Worm (Caenorhabditis elegans) whole organism, L4 larva: ENCODE measurements around the gene R10E12.2.

Experiments used
- F26F4.8 ChIP-seq: fragments of 200-800 bp; sonication (Bioruptor generic); conservative IDR thresholded peaks from 2 replicates; pipeline ENCODE4 v1.3.6; 2022; ENCODE audit warnings: missing genetic modification characterization, missing compliant biosample characterization
- T20F7.1 ChIP-seq: fragments of 200-800 bp; sonication (Bioruptor generic); optimal IDR thresholded peaks from 2 replicates; lab custom pipeline; 2018; ENCODE audit warnings: mild to moderate bottlenecking, missing genetic modification characterization, missing compliant biosample characterization
- ZK337.2 ChIP-seq: fragments of 200-800 bp; sonication (Bioruptor generic); IDR thresholded peaks from 2 replicates; pipeline ENCODE4 v1.3.6; 2022; ENCODE audit warnings: missing genetic modification reagents, missing genetic modification characterization, missing compliant biosample characterization
- aha-1 ChIP-seq: fragments of 150-350 bp; peaks from one replicate; lab custom pipeline; 2014; ENCODE audit warnings: missing biosample characterization, missing genetic modification characterization
- ceh-32 ChIP-seq: sonication (generic microtip); optimal IDR thresholded peaks from 2 replicates; lab custom pipeline; 2016; ENCODE audit warnings: mild to moderate bottlenecking, missing genetic modification characterization, missing compliant biosample characterization; ENCODE audit not compliant: poor library complexity
- ctbp-1 ChIP-seq: fragments of 200-800 bp; sonication (Bioruptor generic); IDR thresholded peaks from 2 replicates; pipeline ENCODE4 v1.3.6; 2022; ENCODE audit warnings: missing genetic modification reagents, missing genetic modification characterization, missing compliant biosample characterization
- daf-16 ChIP-seq, 3 experiments: sonication (generic microtip); optimal IDR thresholded peaks; 2 replicates each; lab custom pipeline; 2016 to 2017; ENCODE audit warnings: missing genetic modification characterization in 3 of 3, missing genetic modification reagents in 3 of 3, mild to moderate bottlenecking in 2 of 3, missing compliant biosample characterization in 2 of 3, missing biosample characterization in 1 of 3, moderate library complexity in 1 of 3
- daf-8 ChIP-seq: fragments of 200-800 bp; sonication (Bioruptor generic); IDR thresholded peaks from 2 replicates; pipeline ENCODE4 v1.3.6; 2022; ENCODE audit warnings: missing genetic modification characterization, missing compliant biosample characterization
- dmd-6 ChIP-seq: fragments of 200-800 bp; sonication (Bioruptor generic); IDR thresholded peaks from 2 replicates; pipeline ENCODE4 v1.3.6; 2022; ENCODE audit warnings: missing genetic modification reagents, missing genetic modification characterization, missing compliant biosample characterization
- dpl-1 ChIP-seq: fragments of 150-350 bp; optimal IDR thresholded peaks from 2 replicates; lab custom pipeline; 2014; ENCODE audit warnings: missing biosample characterization, missing genetic modification reagents, missing genetic modification characterization
- dve-1 ChIP-seq: sonication (generic microtip); optimal IDR thresholded peaks from 2 replicates; lab custom pipeline; 2017; ENCODE audit warnings: antibody characterized with exemption, mild to moderate bottlenecking, missing genetic modification characterization, missing compliant biosample characterization; ENCODE audit not compliant: insufficient read depth
- egl-27 ChIP-seq: sonication (generic microtip); optimal IDR thresholded peaks from 3 replicates; lab custom pipeline; 2017; ENCODE audit warnings: missing biosample characterization, missing genetic modification reagents, missing genetic modification characterization
- egl-43 ChIP-seq: fragments of 200-800 bp; sonication (Bioruptor generic); IDR thresholded peaks from 2 replicates; pipeline ENCODE4 v1.3.6; 2022; ENCODE audit warnings: missing genetic modification reagents, missing genetic modification characterization, missing compliant biosample characterization
- gei-8 ChIP-seq: fragments of 200-800 bp; sonication (Bioruptor generic); optimal IDR thresholded peaks from 2 replicates; lab custom pipeline; 2018; ENCODE audit warnings: mild to moderate bottlenecking, missing genetic modification characterization, missing compliant biosample characterization
- hif-1 ChIP-seq, 2 experiments: sonication (generic microtip); optimal IDR thresholded peaks; 2 replicates each; lab custom pipeline; 2016 to 2017; ENCODE audit warnings: missing compliant biosample characterization in 2 of 2, missing genetic modification characterization in 2 of 2, missing genetic modification reagents in 2 of 2, missing genotype in 2 of 2, mild to moderate bottlenecking in 1 of 2
- hlh-11 ChIP-seq: fragments of 200-800 bp; sonication (Bioruptor generic); optimal IDR thresholded peaks from 2 replicates; lab custom pipeline; 2018; ENCODE audit warnings: mild to moderate bottlenecking, missing genetic modification characterization, missing compliant biosample characterization
- hlh-30 ChIP-seq: sonication (generic microtip); optimal IDR thresholded peaks from 2 replicates; lab custom pipeline; 2017; ENCODE audit warnings: antibody characterized with exemption, mild to moderate bottlenecking, missing genetic modification characterization, missing compliant biosample characterization; ENCODE audit not compliant: insufficient read depth
- lin-39 ChIP-seq: fragments of 150-350 bp; optimal IDR thresholded peaks from 2 replicates; lab custom pipeline; 2014; ENCODE audit warnings: missing biosample characterization, missing genetic modification reagents, missing genetic modification characterization
- madf-5 ChIP-seq, 2 experiments: fragments of 200-800 bp; sonication (Bioruptor generic); IDR thresholded peaks; 2 replicates each; pipeline ENCODE4 v1.3.6; 2022; ENCODE audit warnings: missing compliant biosample characterization in 2 of 2, missing genetic modification characterization in 2 of 2
- madf-9 ChIP-seq: fragments of 200-800 bp; sonication (Bioruptor generic); conservative IDR thresholded peaks from 2 replicates; pipeline ENCODE4 v1.3.6; 2022; ENCODE audit warnings: missing genetic modification reagents, missing genetic modification characterization, missing compliant biosample characterization
- mdt-29 ChIP-seq: fragments of 200-800 bp; sonication (Bioruptor generic); IDR thresholded peaks from 2 replicates; pipeline ENCODE4 v1.3.6; 2022; ENCODE audit warnings: missing genetic modification reagents, missing genetic modification characterization, missing compliant biosample characterization
- mes-2 ChIP-seq: sonication (generic microtip); optimal IDR thresholded peaks from 2 replicates; lab custom pipeline; 2016; ENCODE audit warnings: missing genotype, mild to moderate bottlenecking, missing genetic modification characterization, missing compliant biosample characterization; ENCODE audit not compliant: poor library complexity, severe bottlenecking
- mxl-3 ChIP-seq: fragments of 200-800 bp; sonication (Bioruptor generic); optimal IDR thresholded peaks from 2 replicates; lab custom pipeline; 2018; ENCODE audit warnings: mild to moderate bottlenecking, missing genetic modification characterization, missing compliant biosample characterization
- nhr-10 ChIP-seq: fragments of 150-350 bp; optimal IDR thresholded peaks from 2 replicates; lab custom pipeline; 2014; ENCODE audit warnings: missing biosample characterization, missing genetic modification characterization
- nhr-111 ChIP-seq: fragments of 200-800 bp; sonication (Bioruptor generic); optimal IDR thresholded peaks from 2 replicates; lab custom pipeline; 2018; ENCODE audit warnings: mild to moderate bottlenecking, missing genetic modification characterization, missing compliant biosample characterization
- nhr-28 ChIP-seq: fragments of 150-350 bp; optimal IDR thresholded peaks from 2 replicates; lab custom pipeline; 2014; ENCODE audit warnings: missing biosample characterization, missing genetic modification characterization
- nhr-42 ChIP-seq: fragments of 200-800 bp; sonication (Bioruptor generic); IDR thresholded peaks from 2 replicates; pipeline ENCODE4 v1.3.6; 2022; ENCODE audit warnings: missing genetic modification characterization, missing compliant biosample characterization
- saeg-2 ChIP-seq: fragments of 200-800 bp; sonication (Bioruptor generic); IDR thresholded peaks from 2 replicates; pipeline ENCODE4 v1.3.6; 2022; ENCODE audit warnings: missing genetic modification reagents, missing genetic modification characterization, missing compliant biosample characterization
- sdz-12 ChIP-seq: fragments of 200-800 bp; sonication (Bioruptor generic); optimal IDR thresholded peaks from 2 replicates; lab custom pipeline; 2018; ENCODE audit warnings: mild to moderate bottlenecking, missing genetic modification characterization, missing compliant biosample characterization
- set-16 ChIP-seq: fragments of 200-800 bp; sonication (Bioruptor generic); IDR thresholded peaks from 2 replicates; pipeline ENCODE4 v1.3.6; 2022; ENCODE audit warnings: missing genetic modification reagents, missing genetic modification characterization, missing compliant biosample characterization
- unc-62 ChIP-seq, 3 experiments: fragments of 150-350 bp in 1 of 3; sonication (generic microtip); optimal IDR thresholded peaks in 2 of 3; peaks in 1 of 3; 1 replicate in 1 of 3; 2 replicates in 2 of 3; lab custom pipeline; 2014 to 2017; ENCODE audit warnings: missing biosample characterization in 3 of 3, missing genetic modification characterization in 3 of 3, missing genetic modification reagents in 3 of 3, missing genotype in 1 of 3

Gene R10E12.2

DNA sequence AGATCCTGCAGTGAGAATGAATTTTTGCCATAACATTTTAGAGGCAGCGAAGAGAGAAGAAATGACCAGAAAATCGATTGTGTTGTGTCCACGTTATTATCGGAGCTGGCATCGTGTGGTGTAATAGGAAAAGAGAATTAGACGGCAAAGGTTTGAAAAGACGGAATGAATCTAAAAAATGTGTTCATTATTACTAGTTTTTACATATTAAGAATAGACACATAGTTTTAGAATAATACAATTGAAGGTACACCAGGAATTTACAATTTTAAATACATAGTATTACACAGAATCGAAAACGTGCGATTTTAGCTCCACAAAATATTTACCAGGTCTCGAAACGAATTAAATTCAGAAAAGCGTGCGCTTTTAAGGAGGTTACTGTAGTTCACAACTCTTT lies 23.4 kb downstream of the R10E12.2 start, which contains the start of gene K03H1.13 (continued):
- TF ChIP-seq ctbp-1 (no peak), F26F4.8 (GFP tag; lab: Robert Waterston, UW) (no peak)
- TF ChIP-seq, all 104 proteins: peak for 0

DNA sequence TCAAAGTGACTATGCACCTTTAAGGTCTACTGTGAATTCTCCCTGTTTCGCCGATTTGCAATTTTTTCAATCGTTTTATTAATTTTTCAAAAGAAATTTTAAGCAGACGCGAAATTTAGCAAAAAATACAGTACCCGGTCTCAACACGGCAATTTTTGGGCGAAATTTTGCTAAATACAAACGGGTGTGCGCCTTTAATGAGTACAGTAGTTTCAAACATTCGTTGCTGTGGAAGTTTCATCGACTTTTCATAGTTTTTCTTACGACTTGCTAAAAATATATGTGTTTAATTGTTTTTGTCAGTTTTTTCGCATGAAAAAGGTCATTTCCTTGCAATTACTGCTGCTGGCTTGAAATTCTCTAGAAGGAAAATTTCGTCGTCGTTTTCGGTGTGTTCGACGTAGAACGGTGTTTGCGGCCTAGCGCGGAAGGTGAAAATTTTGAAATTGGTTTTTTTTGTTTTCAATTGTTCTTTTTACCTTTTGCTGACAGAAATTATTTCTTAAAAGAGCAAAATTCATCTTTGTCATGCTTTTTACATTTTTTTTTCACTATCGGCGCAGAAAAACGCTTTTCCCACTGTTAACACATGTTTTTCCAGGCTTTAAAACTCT lies 26.8 kb downstream of the R10E12.2 start, which contains the start of gene K03H1.7:
K03H1.7 (plus strand) TSS at position 600 of the 614 bp plus-strand sequence.
- TF ChIP-seq nhr-111: no peak
- TF ChIP-seq mes-2 (tag; lab: Kevin White, UChicago): peak; percentile 23
- TF ChIP-seq dpl-1 (GFP tag; lab: Kevin White, UChicago): peak; percentile 59
- TF ChIP-seq aha-1 (tag; lab: Kevin White, UChicago): peak; percentile 5
- TF ChIP-seq daf-8: no peak
- no peak for TF ChIP-seq hif-1 (tag; optimal IDR thresholded peaks at IDR 0.05; lab: Kevin White, UChicago)

- no peak for TF ChIP-seq unc-62 (GFP tag; optimal IDR thresholded peaks at IDR 0.05 in 1 of 2; lab: Kevin White, UChicago)
- no peak for TF ChIP-seq unc-62 (tag; optimal IDR thresholded peaks at IDR 0.05; lab: Kevin White, UChicago)
- no peak for TF ChIP-seq nhr-10 (tag; lab: Kevin White, UChicago)
- no peak for TF ChIP-seq mdt-29
- TF ChIP-seq ZK337.2 (GFP tag; lab: Robert Waterston, UW): no peak
- TF ChIP-seq gei-8 (GFP tag; lab: Kevin White, UChicago): no peak
- TF ChIP-seq nhr-42: no peak
- no peak for TF ChIP-seq saeg-2
- no peak for TF ChIP-seq ceh-32
- no peak for TF ChIP-seq lin-39 (tag; lab: Kevin White, UChicago)
- TF ChIP-seq sdz-12 (GFP tag; lab: Kevin White, UChicago): no peak
- no peak for TF ChIP-seq mxl-3 (GFP tag; lab: Kevin White, UChicago)
- no peak for TF ChIP-seq madf-5 (GFP tag; IDR thresholded peaks at IDR 0.05; lab: Robert Waterston, UW)
Observed at ce11 chrIII:9944723-9945122, 28.9 kb downstream of the R10E12.2 start, which contains the start of gene gln-2. Gene gln-2 (minus strand): TSS chrIII:9944823.

ce11 chrIII:9941020-9941674 lies 32.5 kb downstream of the R10E12.2 start, which contains the start of the genes K03H1.9 and K03H1.12:
Gene K03H1.9 (minus strand): TSS chrIII:9941490.
Gene K03H1.12 (plus strand): TSS chrIII:9941624.
- TF ChIP-seq set-16: peak; percentile 87
- TF ChIP-seq dve-1 (tag; lab: Kevin White, UChicago): no peak
- 0 out of 2 replicates have a peak, but pooled peaks have one; percentile 50 for TF ChIP-seq egl-43 (GFP tag; lab: Robert Waterston, UW)
- TF ChIP-seq, all 104 proteins: peak for 2

ce11 chrIII:9932091-9932490 lies 41.6 kb downstream of the R10E12.2 start, which contains the start of gene dec-7:
Gene dec-7 (plus strand): TSS chrIII:9932398.
- peak; percentile 67 for TF ChIP-seq hlh-11 (tag; lab: Kevin White, UChicago)
- no peak for TF ChIP-seq egl-27 (tag; lab: Kevin White, UChicago)
- peak; percentile 40 for TF ChIP-seq hlh-30 (tag; lab: Kevin White, UChicago)
- TF ChIP-seq nhr-28: peak; percentile 11
- no peak for TF ChIP-seq T20F7.1 (GFP tag; lab: Kevin White, UChicago)
- TF ChIP-seq gei-8 (GFP tag; lab: Kevin White, UChicago): no peak
- TF ChIP-seq dmd-6 (GFP tag; lab: Robert Waterston, UW): peak; percentile 66
- peak in 1 of 2 experiments; percentile 50 for TF ChIP-seq unc-62 (GFP tag; optimal IDR thresholded peaks at IDR 0.05 in 1 of 2; lab: Kevin White, UChicago)
- no peak for TF ChIP-seq unc-62 (tag; optimal IDR thresholded peaks at IDR 0.05; lab: Kevin White, UChicago)
- peak in 1 of 2 experiments; percentile 9 for TF ChIP-seq hif-1 (tag; optimal IDR thresholded peaks at IDR 0.05; lab: Kevin White, UChicago)
- peak; percentile 61 for TF ChIP-seq dve-1 (tag; lab: Kevin White, UChicago)
- no peak for TF ChIP-seq daf-16 (GFP tag; optimal IDR thresholded peaks at IDR 0.05; lab: Kevin White, UChicago)
- peak; percentile 16 for TF ChIP-seq daf-16 (tag; optimal IDR thresholded peaks at IDR 0.05; lab: Kevin White, UChicago)
- TF ChIP-seq madf-9: no peak
